Fruit fly (Drosophila melanogaster): ENCODE results near the gene CG8927.

Gene CG8927

DNA sequence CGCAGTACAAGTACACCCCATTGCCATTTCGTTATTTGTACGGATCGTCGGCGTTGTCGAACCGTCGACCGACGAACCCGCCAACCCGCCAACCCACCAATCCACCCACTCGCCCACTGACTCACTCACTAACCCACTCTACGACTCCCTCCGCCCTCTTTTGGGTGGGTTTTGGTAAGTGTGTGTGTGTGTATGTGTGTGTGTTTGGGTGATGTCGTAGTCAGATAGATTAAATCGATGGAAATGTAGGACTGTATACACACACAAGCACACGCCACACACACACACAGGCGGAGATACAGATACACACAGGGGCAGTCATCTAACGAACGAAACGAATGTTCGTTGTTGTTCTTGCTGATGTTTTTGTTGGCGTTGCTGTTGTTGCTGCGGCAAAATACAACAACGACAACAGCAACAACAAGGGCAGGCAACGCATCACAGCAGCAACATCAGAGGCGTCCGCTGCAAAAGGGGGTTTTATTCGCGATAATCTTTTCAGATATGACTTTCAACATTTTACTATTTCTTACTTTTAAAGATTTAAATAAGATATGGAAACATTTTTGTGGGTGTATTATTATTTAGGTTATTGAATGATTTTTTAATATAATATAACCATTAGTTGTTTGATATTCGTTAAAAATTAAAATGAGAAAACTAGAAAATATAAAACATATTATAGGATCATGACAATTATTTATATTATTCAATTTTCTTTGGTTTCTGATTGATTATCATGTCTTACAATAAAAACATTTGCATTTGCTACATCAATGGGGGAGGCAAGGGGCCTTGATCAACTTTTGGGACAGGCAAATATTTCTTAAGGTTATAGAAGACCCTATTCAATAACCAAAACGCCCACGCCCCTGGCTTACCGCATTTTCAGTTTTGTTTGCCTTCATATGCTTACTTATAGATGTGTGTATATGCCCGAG lies 40.8 kb downstream of the CG8927 start (continued):
- TF ChIP-seq CG6813 (GFP tag; optimal IDR thresholded peaks at IDR 0.05), result peak; percentile 77
- TF ChIP-seq CG6854 (GFP tag; optimal IDR thresholded peaks at IDR 0.05), result peak; percentile 91
- TF ChIP-seq PHDP (tag; optimal IDR thresholded peaks at IDR 0.05), result peak; percentile 89
- TF ChIP-seq CG43689 (GFP tag; IDR thresholded peaks at IDR 0.05), result peak; percentile 52; the same call in 1 of the 2 replicates
- TF ChIP-seq emc (GFP tag; optimal IDR thresholded peaks at IDR 0.05), result no peak
- TF ChIP-seq Ets97D (GFP tag; optimal IDR thresholded peaks at IDR 0.05), result peak; percentile 15
- peak; percentile 74 for TF ChIP-seq CG2202 (tag; optimal IDR thresholded peaks at IDR 0.05)
- 0 out of 2 replicates have a peak, but pooled peaks have one; percentile 34 for TF ChIP-seq Gsc (GFP tag; IDR thresholded peaks at IDR 0.05)
- peak; percentile 95 for TF ChIP-seq Meics (GFP tag; optimal IDR thresholded peaks at IDR 0.05)
- peak; percentile 75 for TF ChIP-seq ara (GFP tag; IDR thresholded peaks at IDR 0.05)
- TF ChIP-seq toy (GFP tag; IDR thresholded peaks at IDR 0.05), result peak; percentile 33; the same call in 1 of the 2 replicates
- peak; percentile 79 for TF ChIP-seq unpg (GFP tag; optimal IDR thresholded peaks at IDR 0.05)
- TF ChIP-seq az2 (GFP tag; optimal IDR thresholded peaks at IDR 0.05), result peak; percentile 87
- TF ChIP-seq Hr39 (optimal IDR thresholded peaks at IDR 0.05), result no peak
- no peak for TF ChIP-seq bigmax (GFP tag; optimal IDR thresholded peaks at IDR 0.05)
- TF ChIP-seq onecut (GFP tag; IDR thresholded peaks at IDR 0.05), result peak; percentile 92
- TF ChIP-seq CG11093 (GFP tag; IDR thresholded peaks at IDR 0.05), result peak; percentile 72; the same call in 2 of the 3 replicates
- TF ChIP-seq CG7357 (GFP tag; IDR thresholded peaks at IDR 0.05), result peak; percentile 73; the same call in 2 of the 3 replicates
- peak; percentile 76; the same call in 2 of the 3 replicates for TF ChIP-seq dysf (GFP tag; IDR thresholded peaks at IDR 0.05)
- TF ChIP-seq pum (GFP tag; optimal IDR thresholded peaks at IDR 0.05), result peak; percentile 17
- peak; percentile 1 for TF ChIP-seq CG12219 (GFP tag; optimal IDR thresholded peaks at IDR 0.05)
- peak; percentile 96 for TF ChIP-seq bcd (GFP tag; optimal IDR thresholded peaks at IDR 0.05)
- TF ChIP-seq CG5180 (GFP tag; optimal IDR thresholded peaks at IDR 0.05), result peak; percentile 68
- TF ChIP-seq Nf-YA (GFP tag; IDR thresholded peaks at IDR 0.05), result 0 out of 2 replicates have a peak, but pooled peaks have one; percentile 11
- peak; percentile 85 for TF ChIP-seq lab (GFP tag; optimal IDR thresholded peaks at IDR 0.05)
- no peak for TF ChIP-seq stwl (tag; optimal IDR thresholded peaks at IDR 0.05)
- peak; percentile 53; the same call in 1 of the 2 replicates for TF ChIP-seq CG11247 (GFP tag; IDR thresholded peaks at IDR 0.05)
- TF ChIP-seq z (GFP tag; IDR thresholded peaks at IDR 0.05), result no peak; the same call in 2 of the 3 replicates
- TF ChIP-seq ken (GFP tag; IDR thresholded peaks at IDR 0.05), result peak; percentile 61
- TF ChIP-seq GATAe (GFP tag; conservative IDR thresholded peaks at IDR 0.05), result peak; percentile 23; the same call in 1 of the 2 replicates
- no peak for TF ChIP-seq CG17802 (tag; optimal IDR thresholded peaks at IDR 0.05)
- no peak for TF ChIP-seq CG1832 (GFP tag; optimal IDR thresholded peaks at IDR 0.05)
- no peak for TF ChIP-seq maf-S (GFP tag; optimal IDR thresholded peaks at IDR 0.05)
- no peak for TF ChIP-seq Sin3A (optimal IDR thresholded peaks at IDR 0.05)
- TF ChIP-seq chif (GFP tag; optimal IDR thresholded peaks at IDR 0.05), result peak; percentile 29 to 38
- TF ChIP-seq gro (GFP tag; optimal IDR thresholded peaks at IDR 0.05), result no peak
- TF ChIP-seq Eip74EF (GFP tag; optimal IDR thresholded peaks at IDR 0.05), result peak in 1 of 2 experiments; percentile 92
- TF ChIP-seq ham (GFP tag; IDR thresholded peaks at IDR 0.05), result peak; percentile 16; the same call in 1 of the 2 replicates
- peak; percentile 92 for TF ChIP-seq CG1602 (GFP tag; optimal IDR thresholded peaks at IDR 0.05)
- TF ChIP-seq Mes4 (GFP tag; optimal IDR thresholded peaks at IDR 0.05), result no peak
- TF ChIP-seq chn (GFP tag; optimal IDR thresholded peaks at IDR 0.05), result no peak
- TF ChIP-seq CG10543 (GFP tag; optimal IDR thresholded peaks at IDR 0.05), result peak; percentile 88
- no peak for TF ChIP-seq CG13624 (GFP tag; optimal IDR thresholded peaks at IDR 0.05)
- no peak for TF ChIP-seq Doc2 (GFP tag; IDR thresholded peaks at IDR 0.05)
- peak; percentile 97 for TF ChIP-seq CG13775 (GFP tag; optimal IDR thresholded peaks at IDR 0.05)
- no peak for TF ChIP-seq BEAF-32 (GFP tag; optimal IDR thresholded peaks at IDR 0.05)
- peak; percentile 95 for TF ChIP-seq Hr3 (GFP tag; optimal IDR thresholded peaks at IDR 0.05)
- TF ChIP-seq CG33213 (GFP tag; optimal IDR thresholded peaks at IDR 0.05), result no peak
- peak; percentile 97 for TF ChIP-seq CG13424 (tag; optimal IDR thresholded peaks at IDR 0.05)
